Fruit fly (Drosophila melanogaster) whole organism, prepupa: ENCODE measurements around the gene CG15528.

Experiments
- Blimp-1 ChIP-seq: fragments of 200-800 bp; sonication (Bioruptor generic); optimal IDR thresholded peaks from 3 replicates; lab custom pipeline; 2017; ENCODE audit warnings: missing biosample characterization, missing genetic modification characterization, mild to moderate bottlenecking, moderate library complexity, missing genetic modification reagents
- CG10631 ChIP-seq: fragments of 200-800 bp; sonication (Bioruptor generic); optimal IDR thresholded peaks from 2 replicates; lab custom pipeline; 2016; ENCODE audit warnings: missing biosample characterization, missing genetic modification characterization
- CG10669 ChIP-seq: fragments of 200-800 bp; sonication (Bioruptor generic); optimal IDR thresholded peaks from 3 replicates; lab custom pipeline; 2018; ENCODE audit warnings: missing biosample characterization, mild to moderate bottlenecking, missing genetic modification characterization, moderate library complexity
- CG11294 ChIP-seq: fragments of 200-800 bp; sonication (Bioruptor generic); IDR thresholded peaks from 2 replicates; pipeline ENCODE4 v1.3.6; 2022; ENCODE audit warnings: missing biosample characterization, missing genetic modification characterization
- CG11762 ChIP-seq: fragments of 200-800 bp; sonication (Bioruptor generic); optimal IDR thresholded peaks from 3 replicates; lab custom pipeline; 2016; ENCODE audit warnings: missing biosample characterization, missing genetic modification characterization; ENCODE audit not compliant: insufficient read depth
- CG11902 ChIP-seq: fragments of 200-800 bp; sonication (Bioruptor generic); optimal IDR thresholded peaks from 3 replicates; lab custom pipeline; 2016; ENCODE audit warnings: missing biosample characterization, missing genetic modification characterization
- CG15336 ChIP-seq: fragments of 200-800 bp; sonication (Bioruptor generic); IDR thresholded peaks from 2 replicates; pipeline ENCODE4 v1.3.6; 2022; ENCODE audit warnings: missing biosample characterization, missing genetic modification characterization
- CG1621 ChIP-seq: fragments of 200-800 bp; sonication (Bioruptor generic); optimal IDR thresholded peaks from 3 replicates; lab custom pipeline; 2018; ENCODE audit warnings: missing biosample characterization, mild to moderate bottlenecking, missing genetic modification characterization
- CG16779 ChIP-seq: fragments of 200-800 bp; sonication (Bioruptor generic); optimal IDR thresholded peaks from 3 replicates; lab custom pipeline; 2017; ENCODE audit warnings: missing biosample characterization, mild to moderate bottlenecking, missing genetic modification characterization
- CG3032 ChIP-seq: fragments of 200-800 bp; optimal IDR thresholded peaks from 2 replicates; lab custom pipeline; 2019; ENCODE audit warnings: missing biosample characterization, mild to moderate bottlenecking, missing genetic modification characterization, moderate library complexity
- CG32006 ChIP-seq: fragments of 200-800 bp; sonication (Bioruptor generic); optimal IDR thresholded peaks from 3 replicates; lab custom pipeline; 2017; ENCODE audit warnings: missing biosample characterization, mild to moderate bottlenecking, missing genetic modification characterization
- CG34406 ChIP-seq: fragments of 200-800 bp; sonication (Bioruptor generic); optimal IDR thresholded peaks from 3 replicates; lab custom pipeline; 2016; ENCODE audit warnings: missing biosample characterization, missing genetic modification characterization
- CG3919 ChIP-seq: fragments of 200-800 bp; sonication (Bioruptor generic); optimal IDR thresholded peaks from 3 replicates; lab custom pipeline; 2016; ENCODE audit warnings: missing biosample characterization, missing genetic modification characterization
- CG4318 ChIP-seq: fragments of 200-800 bp; sonication (Bioruptor generic); optimal IDR thresholded peaks from 3 replicates; lab custom pipeline; 2017; ENCODE audit warnings: missing biosample characterization, mild to moderate bottlenecking, missing genetic modification characterization
- CG6163 ChIP-seq: fragments of 200-800 bp; sonication (Bioruptor generic); IDR thresholded peaks from 3 replicates; pipeline ENCODE4 v1.3.6; 2022; ENCODE audit warnings: missing biosample characterization, missing genetic modification characterization
- CG6276 ChIP-seq: fragments of 200-800 bp; sonication (Bioruptor generic); optimal IDR thresholded peaks from 2 replicates; lab custom pipeline; 2017; ENCODE audit warnings: missing biosample characterization, mild to moderate bottlenecking, missing genetic modification characterization
- CG6792 ChIP-seq: fragments of 200-800 bp; sonication (Bioruptor generic); optimal IDR thresholded peaks from 3 replicates; lab custom pipeline; 2016; ENCODE audit warnings: missing biosample characterization, missing genetic modification characterization
- CG6808 ChIP-seq: fragments of 200-800 bp; sonication (Bioruptor generic); optimal IDR thresholded peaks from 3 replicates; lab custom pipeline; 2017; ENCODE audit warnings: missing biosample characterization, missing genetic modification characterization, mild to moderate bottlenecking, moderate library complexity, missing genetic modification reagents
- CG6854 ChIP-seq: fragments of 200-800 bp; sonication (Bioruptor generic); optimal IDR thresholded peaks from 2 replicates; lab custom pipeline; 2017; ENCODE audit warnings: missing biosample characterization, mild to moderate bottlenecking, missing genetic modification characterization
- CG7368 ChIP-seq: fragments of 200-800 bp; sonication (Bioruptor generic); optimal IDR thresholded peaks from 3 replicates; lab custom pipeline; 2016; ENCODE audit warnings: missing biosample characterization, missing genetic modification characterization
- CG8319 ChIP-seq: fragments of 200-800 bp; sonication (Bioruptor generic); optimal IDR thresholded peaks from 3 replicates; lab custom pipeline; 2016; ENCODE audit warnings: missing biosample characterization, missing genetic modification characterization
- CG8632 ChIP-seq: fragments of 200-800 bp; sonication (Bioruptor generic); optimal IDR thresholded peaks from 3 replicates; lab custom pipeline; 2016; ENCODE audit warnings: missing biosample characterization, missing genetic modification characterization
- CG9139 ChIP-seq: fragments of 200-800 bp; sonication (Bioruptor generic); optimal IDR thresholded peaks from 3 replicates; lab custom pipeline; 2017; ENCODE audit warnings: missing biosample characterization, mild to moderate bottlenecking, missing genetic modification characterization
- Eip75B ChIP-seq: fragments of 200-800 bp; sonication (Bioruptor generic); optimal IDR thresholded peaks from 3 replicates; lab custom pipeline; 2016; ENCODE audit warnings: missing biosample characterization, missing genetic modification characterization
- Eip78C ChIP-seq: fragments of 200-800 bp; sonication (Bioruptor generic); peaks from one replicate; lab custom pipeline; 2016; ENCODE audit warnings: missing biosample characterization, missing genetic modification characterization
- Eip93F ChIP-seq: fragments of 200-800 bp; sonication (Bioruptor generic); optimal IDR thresholded peaks from 2 replicates; lab custom pipeline; 2016; ENCODE audit warnings: missing biosample characterization, mild to moderate bottlenecking, missing genetic modification characterization
- Ets21C ChIP-seq: fragments of 200-800 bp; sonication (Bioruptor generic); optimal IDR thresholded peaks from 3 replicates; lab custom pipeline; 2016; ENCODE audit warnings: missing biosample characterization, missing genetic modification characterization
- Ets96B ChIP-seq: fragments of 200-800 bp; optimal IDR thresholded peaks from 2 replicates; lab custom pipeline; 2019; ENCODE audit warnings: missing biosample characterization, mild to moderate bottlenecking, missing genetic modification characterization, moderate library complexity
- Hr38 ChIP-seq: sonication (Bioruptor generic); optimal IDR thresholded peaks from 2 replicates; lab custom pipeline; 2016; ENCODE audit warnings: missing biosample characterization, missing genetic modification characterization
- Hr39 ChIP-seq: fragments of 200-800 bp; sonication (Bioruptor generic); optimal IDR thresholded peaks from 2 replicates; lab custom pipeline; 2016; ENCODE audit warnings: missing biosample characterization, missing genetic modification characterization
- Hr4 ChIP-seq: fragments of 200-800 bp; sonication (Bioruptor generic); optimal IDR thresholded peaks from 3 replicates; lab custom pipeline; 2016; ENCODE audit warnings: missing biosample characterization, missing genetic modification characterization
- Lpt ChIP-seq: fragments of 200-800 bp; sonication (Bioruptor generic); optimal IDR thresholded peaks from 3 replicates; lab custom pipeline; 2016; ENCODE audit warnings: missing biosample characterization, missing genetic modification characterization
- Met ChIP-seq: fragments of 200-800 bp; sonication (Bioruptor generic); optimal IDR thresholded peaks from 3 replicates; lab custom pipeline; 2016; ENCODE audit warnings: missing biosample characterization, missing genetic modification characterization
- OdsH ChIP-seq: fragments of 200-800 bp; sonication (Bioruptor generic); optimal IDR thresholded peaks from 3 replicates; lab custom pipeline; 2016; ENCODE audit warnings: missing biosample characterization, missing genetic modification characterization
- Sox102F ChIP-seq: fragments of 200-800 bp; sonication (Bioruptor generic); optimal IDR thresholded peaks from 2 replicates; lab custom pipeline; 2016; ENCODE audit warnings: missing biosample characterization, mild to moderate bottlenecking, missing genetic modification characterization
- Sox15 ChIP-seq: fragments of 200-800 bp; sonication (Bioruptor generic); optimal IDR thresholded peaks from 3 replicates; lab custom pipeline; 2016; ENCODE audit warnings: missing biosample characterization, missing genetic modification characterization
- achi ChIP-seq: fragments of 200-800 bp; sonication (Bioruptor generic); optimal IDR thresholded peaks from 3 replicates; lab custom pipeline; 2016; ENCODE audit warnings: missing biosample characterization, missing genetic modification characterization
- acj6 ChIP-seq: fragments of 200-800 bp; sonication (Bioruptor generic); optimal IDR thresholded peaks from 3 replicates; lab custom pipeline; 2016; ENCODE audit warnings: missing biosample characterization, missing genetic modification characterization
- cyc ChIP-seq: fragments of 200-800 bp; sonication (Bioruptor generic); optimal IDR thresholded peaks from 3 replicates; lab custom pipeline; 2016; ENCODE audit warnings: missing biosample characterization, missing genetic modification characterization
- dac ChIP-seq: fragments of 200-800 bp; sonication (Bioruptor generic); optimal IDR thresholded peaks from 2 replicates; lab custom pipeline; 2017; ENCODE audit warnings: missing biosample characterization, mild to moderate bottlenecking, missing genetic modification characterization
- dsx ChIP-seq: fragments of 200-800 bp; optimal IDR thresholded peaks from 3 replicates; lab custom pipeline; 2019; ENCODE audit warnings: missing biosample characterization, mild to moderate bottlenecking, missing genetic modification characterization, moderate library complexity; ENCODE audit not compliant: poor library complexity, severe bottlenecking
- esn ChIP-seq: fragments of 200-800 bp; sonication (Bioruptor generic); optimal IDR thresholded peaks from 2 replicates; lab custom pipeline; 2016; ENCODE audit warnings: missing biosample characterization, mild to moderate bottlenecking, missing genetic modification characterization, moderate library complexity
- fd85E ChIP-seq: fragments of 200-800 bp; sonication (Bioruptor generic); optimal IDR thresholded peaks from 3 replicates; lab custom pipeline; 2016; ENCODE audit warnings: missing biosample characterization, missing genetic modification characterization
- fkh ChIP-seq: fragments of 200-800 bp; sonication (Bioruptor generic); optimal IDR thresholded peaks from 3 replicates; lab custom pipeline; 2017; ENCODE audit warnings: missing biosample characterization, mild to moderate bottlenecking, missing genetic modification characterization, moderate library complexity
- lz ChIP-seq: fragments of 200-800 bp; sonication (Bioruptor generic); optimal IDR thresholded peaks from 3 replicates; lab custom pipeline; 2016; ENCODE audit warnings: missing biosample characterization, missing genetic modification characterization
- net ChIP-seq: fragments of 200-800 bp; sonication (Bioruptor generic); optimal IDR thresholded peaks from 3 replicates; lab custom pipeline; 2016; ENCODE audit warnings: missing biosample characterization, missing genetic modification characterization
- pdm3 ChIP-seq: fragments of 200-800 bp; sonication (Bioruptor generic); optimal IDR thresholded peaks from 3 replicates; lab custom pipeline; 2016; ENCODE audit warnings: missing biosample characterization, missing genetic modification characterization
- salr ChIP-seq, 2 experiments: fragments of 200-800 bp; sonication (Bioruptor generic); optimal IDR thresholded peaks; 3 replicates each; lab custom pipeline; 2016 to 2018; ENCODE audit warnings: missing biosample characterization in 2 of 2, missing genetic modification characterization in 2 of 2, mild to moderate bottlenecking in 1 of 2
- ss ChIP-seq, 2 experiments: fragments of 200-800 bp; sonication (Bioruptor generic); optimal IDR thresholded peaks; 2 replicates in 1 of 2; 3 replicates in 1 of 2; lab custom pipeline; 2017 to 2018; ENCODE audit warnings: mild to moderate bottlenecking in 2 of 2, missing biosample characterization in 2 of 2, missing genetic modification characterization in 2 of 2, moderate library complexity in 1 of 2
- svp ChIP-seq: fragments of 200-800 bp; sonication (Bioruptor generic); peaks from one replicate; lab custom pipeline; 2016; ENCODE audit warnings: missing biosample characterization, missing genetic modification characterization
- topi ChIP-seq: fragments of 200-800 bp; sonication (Bioruptor generic); optimal IDR thresholded peaks from 3 replicates; lab custom pipeline; 2016; ENCODE audit warnings: missing biosample characterization, missing genetic modification characterization
- vri ChIP-seq: fragments of 200-800 bp; sonication (Bioruptor generic); optimal IDR thresholded peaks from 3 replicates; lab custom pipeline; 2016; ENCODE audit warnings: missing biosample characterization, mild to moderate bottlenecking, missing genetic modification characterization

Gene CG15528

dm6 chr3R:30076088-30076487 is 24.2 kb upstream of the CG15528 start:
- TF ChIP-seq CG6792 (GFP tag; lab: Kevin White, UChicago) (peak; percentile 74), CG3032 (peak; percentile 48), dac (GFP tag; lab: Kevin White, UChicago) (peak; percentile 56), lz (peak; percentile 72), CG10631 (GFP tag; lab: Kevin White, UChicago) (peak; percentile 71), acj6 (peak; percentile 67), Ets21C (GFP tag; lab: Kevin White, UChicago) (peak; percentile 44), CG16779 (tag; lab: Kevin White, UChicago) (no peak), CG15336 (GFP tag; lab: Robert Waterston, UW) (peak; percentile 74), achi (GFP tag; lab: Kevin White, UChicago) (peak; percentile 51), Blimp-1 (GFP tag; lab: Kevin White, UChicago) (peak; percentile 5), CG11762 (peak; percentile 36), CG6276 (GFP tag; lab: Kevin White, UChicago) (peak; percentile 46), CG6808 (GFP tag; lab: Kevin White, UChicago) (peak; percentile 35), pdm3 (GFP tag; lab: Kevin White, UChicago) (peak; percentile 73), Eip75B (GFP tag; lab: Kevin White, UChicago) (peak; percentile 74), CG7368 (GFP tag; lab: Kevin White, UChicago) (peak; percentile 3), svp (peak; percentile 75), dsx (GFP tag; lab: Kevin White, UChicago) (peak; percentile 3), CG6163 (peak; percentile 76), Lpt (peak; percentile 41), Hr39 (GFP tag; lab: Kevin White, UChicago) (peak; percentile 70), CG8319 (GFP tag; lab: Kevin White, UChicago) (peak; percentile 31), Hr38 (GFP tag; lab: Kevin White, UChicago) (no peak), Eip78C (GFP tag; lab: Kevin White, UChicago) (peak; percentile 89), CG11294 (GFP tag; lab: Robert Waterston, UW) (peak; percentile 24; the same call in 1 of the 2 replicates), CG1621 (tag; lab: Kevin White, UChicago) (peak; percentile 65), net (peak; percentile 63), Sox15 (GFP tag; lab: Kevin White, UChicago) (peak; percentile 39), cyc (peak; percentile 65), CG11902 (GFP tag; lab: Kevin White, UChicago) (peak; percentile 17), Hr4 (GFP tag; lab: Kevin White, UChicago) (peak; percentile 86), vri (GFP tag; lab: Kevin White, UChicago) (no peak), Sox102F (GFP tag; lab: Kevin White, UChicago) (peak; percentile 51), OdsH (GFP tag; lab: Kevin White, UChicago) (peak; percentile 72), CG9139 (GFP tag; lab: Kevin White, UChicago) (no peak), CG6854 (GFP tag; lab: Kevin White, UChicago) (no peak), Ets96B (tag; lab: Kevin White, UChicago) (peak; percentile 37), CG3919 (GFP tag; lab: Kevin White, UChicago) (peak; percentile 68), CG34406 (GFP tag; lab: Kevin White, UChicago) (peak; percentile 48), ss (GFP tag; optimal IDR thresholded peaks at IDR 0.05; lab: Kevin White, UChicago) (peak; percentile 24 to 52), esn (GFP tag; lab: Kevin White, UChicago) (peak; percentile 69), CG10669 (GFP tag; lab: Kevin White, UChicago) (peak; percentile 49), CG4318 (GFP tag; lab: Kevin White, UChicago) (peak; percentile 58), salr (GFP tag; optimal IDR thresholded peaks at IDR 0.05; lab: Kevin White, UChicago) (peak; percentile 20 to 53), CG8632 (peak; percentile 62), fkh (GFP tag; lab: Kevin White, UChicago) (no peak), topi (GFP tag; lab: Kevin White, UChicago) (peak; percentile 53), fd85E (GFP tag; lab: Kevin White, UChicago) (no peak), Met (GFP tag; lab: Kevin White, UChicago) (peak; percentile 61), Eip93F (GFP tag; lab: Kevin White, UChicago) (no peak), CG32006 (GFP tag; lab: Kevin White, UChicago) (peak; percentile 80)
